Fruit fly (Drosophila melanogaster): ENCODE data around the gene CG43703.
A peak's percentile ranks its signal among the peaks of the same experiment; 100 is the strongest.

The CG43703 gene

dm6 chr2L:3765194-3765593, at the start of gene CG43703:
CG43703 (plus strand) TSS chr2L:3765494.
- TF ChIP-seq noc (tag; optimal IDR thresholded peaks at IDR 0.05) = no peak

- TF ChIP-seq noc (tag; optimal IDR thresholded peaks at IDR 0.05) = no peak
Observed at dm6 chr2L:3717673-3718235, 47.5 kb upstream of the CG43703 start, which contains the start of the genes lectin-24A and Shaw. lectin-24A (minus strand) TSS chr2L:3717773. Shaw (plus strand) TSS chr2L:3718185.

- no peak for TF ChIP-seq noc (tag; optimal IDR thresholded peaks at IDR 0.05)
Observed at dm6 chr2L:3719414-3719959, 45.8 kb upstream of the CG43703 start.

- no peak for TF ChIP-seq noc (tag; optimal IDR thresholded peaks at IDR 0.05)
Observed at dm6 chr2L:3729635-3730034, 35.7 kb upstream of the CG43703 start.

- TF ChIP-seq noc (tag; optimal IDR thresholded peaks at IDR 0.05) = no peak
Observed at dm6 chr2L:3730182-3730975, 34.9 kb upstream of the CG43703 start, which contains the start of gene CG10019. CG10019 (plus strand) TSS chr2L:3730466.

- TF ChIP-seq noc (tag; optimal IDR thresholded peaks at IDR 0.05) = no peak
Observed at dm6 chr2L:3731055-3731454, 34.2 kb upstream of the CG43703 start.

dm6 chr2L:3737003-3737662, 28.2 kb upstream of the CG43703 start:
- no peak for TF ChIP-seq noc (tag; optimal IDR thresholded peaks at IDR 0.05)

- TF ChIP-seq noc (tag; optimal IDR thresholded peaks at IDR 0.05) = no peak
Observed at dm6 chr2L:3737682-3738081, 27.6 kb upstream of the CG43703 start.

- no peak for TF ChIP-seq noc (tag; optimal IDR thresholded peaks at IDR 0.05)
Observed at dm6 chr2L:3740443-3740842, 24.9 kb upstream of the CG43703 start.

- TF ChIP-seq noc (tag; optimal IDR thresholded peaks at IDR 0.05) = no peak
Observed at dm6 chr2L:3748691-3749090, 16.6 kb upstream of the CG43703 start.

dm6 chr2L:3754835-3755547, 10.3 kb upstream of the CG43703 start:
- TF ChIP-seq noc (tag; optimal IDR thresholded peaks at IDR 0.05) = no peak

- TF ChIP-seq noc (tag; optimal IDR thresholded peaks at IDR 0.05) = no peak
Observed at dm6 chr2L:3756831-3757351, 8.4 kb upstream of the CG43703 start, which contains the start of gene CG43707. CG43707 (plus strand) TSS chr2L:3757256.

- no peak for TF ChIP-seq noc (tag; optimal IDR thresholded peaks at IDR 0.05)
Observed at dm6 chr2L:3769718-3770461, 4.6 kb downstream of the CG43703 start.

dm6 chr2L:3771109-3772067, 6.1 kb downstream of the CG43703 start, which contains the start of gene bowl:
bowl (plus strand) TSS chr2L:3771700.
- TF ChIP-seq noc (tag; optimal IDR thresholded peaks at IDR 0.05) = peak; percentile 95

Measured in whole organism, larva.